Fruit fly (Drosophila melanogaster): ENCODE data around the gene CG44194.
A peak's percentile ranks its signal among the peaks of the same experiment; 100 is the strongest.

CG44194 gene

dm6 chr3R:13012990-13013389 is 15.5 kb upstream of the CG44194 start (continued):
- TF ChIP-seq chm (GFP tag; IDR thresholded peaks at IDR 0.05), result peak; percentile 67
- peak; percentile 48 for TF ChIP-seq Blimp-1 (GFP tag; optimal IDR thresholded peaks at IDR 0.05)
- 0 out of 3 replicates have a peak, but pooled peaks have one; percentile 24 for TF ChIP-seq Opbp (GFP tag; IDR thresholded peaks at IDR 0.05; ENCODE audit: partially characterized antibody)
- TF ChIP-seq CG12391 (tag; optimal IDR thresholded peaks at IDR 0.05), result no peak
- no peak for TF ChIP-seq Chrac-16 (GFP tag; optimal IDR thresholded peaks at IDR 0.05)
- peak; percentile 72 for TF ChIP-seq CG2116 (GFP tag; optimal IDR thresholded peaks at IDR 0.05)
- no peak for TF ChIP-seq CG7372 (GFP tag; IDR thresholded peaks at IDR 0.05)
- TF ChIP-seq CG31441 (GFP tag; IDR thresholded peaks at IDR 0.05), result no peak
- no peak for TF ChIP-seq bcd (GFP tag; optimal IDR thresholded peaks at IDR 0.05)
- TF ChIP-seq dmrt99B (tag; optimal IDR thresholded peaks at IDR 0.05), result no peak
- TF ChIP-seq gce (GFP tag; IDR thresholded peaks at IDR 0.05), result peak; percentile 25; the same call in 1 of the 3 replicates
- TF ChIP-seq hkb (optimal IDR thresholded peaks at IDR 0.05), result no peak
- TF ChIP-seq hkb (GFP tag; IDR thresholded peaks at IDR 0.05), result 0 out of 2 replicates have a peak, but pooled peaks have one; percentile 9
- TF ChIP-seq Lpt (GFP tag; optimal IDR thresholded peaks at IDR 0.05), result no peak
- TF ChIP-seq sens (GFP tag), result peak; percentile 46
- peak; percentile 18 for TF ChIP-seq CG5180 (GFP tag; optimal IDR thresholded peaks at IDR 0.05)
- 0 out of 2 replicates have a peak, but pooled peaks have one; percentile 24 for TF ChIP-seq wdn (GFP tag; IDR thresholded peaks at IDR 0.05)
- TF ChIP-seq amos (GFP tag; IDR thresholded peaks at IDR 0.05; ENCODE audit: partially characterized antibody), result no peak
- no peak for TF ChIP-seq en (GFP tag; optimal IDR thresholded peaks at IDR 0.05)
- TF ChIP-seq CG8290 (GFP tag; optimal IDR thresholded peaks at IDR 0.05), result no peak
- peak in 1 of 2 experiments; percentile 3 for TF ChIP-seq CG8290 (tag; optimal IDR thresholded peaks at IDR 0.05)
- peak; percentile 24 for TF ChIP-seq kni (GFP tag; optimal IDR thresholded peaks at IDR 0.05)
- TF ChIP-seq Elba2 (GFP tag; optimal IDR thresholded peaks at IDR 0.05), result no peak
- TF ChIP-seq BEAF-32 (GFP tag; optimal IDR thresholded peaks at IDR 0.05), result no peak
- TF ChIP-seq Mad (GFP tag; optimal IDR thresholded peaks at IDR 0.05), result no peak
- TF ChIP-seq gsb-n (tag; optimal IDR thresholded peaks at IDR 0.05), result no peak
- TF ChIP-seq CG32767 (GFP tag; IDR thresholded peaks at IDR 0.05), result peak; percentile 58; the same call in 1 of the 2 replicates
- TF ChIP-seq chinmo (GFP tag; IDR thresholded peaks at IDR 0.05; ENCODE audit: partially characterized antibody), result peak; percentile 4; the same call in 1 of the 4 replicates
- TF ChIP-seq GATAe (GFP tag; conservative IDR thresholded peaks at IDR 0.05), result no peak
- TF ChIP-seq Dbx (GFP tag; IDR thresholded peaks at IDR 0.05), result 0 out of 3 replicates have a peak, but pooled peaks have one; percentile 39
- TF ChIP-seq Med (GFP tag), result peak; percentile 74
- no peak for TF ChIP-seq CG5245 (GFP tag; optimal IDR thresholded peaks at IDR 0.05)
- TF ChIP-seq ci (GFP tag; IDR thresholded peaks at IDR 0.05), result peak; percentile 18; the same call in 1 of the 3 replicates
- TF ChIP-seq crol (GFP tag; IDR thresholded peaks at IDR 0.05), result peak; percentile 95
- peak; percentile 48; the same call in 1 of the 2 replicates for TF ChIP-seq rib (GFP tag; IDR thresholded peaks at IDR 0.05)
- TF ChIP-seq CG17385 (GFP tag; optimal IDR thresholded peaks at IDR 0.05), result peak; percentile 3
- no peak for TF ChIP-seq CG1602 (GFP tag; optimal IDR thresholded peaks at IDR 0.05)
- TF ChIP-seq ash1 (GFP tag; optimal IDR thresholded peaks at IDR 0.05), result peak; percentile 54
- TF ChIP-seq tna (GFP tag; IDR thresholded peaks at IDR 0.05; ENCODE audit: partially characterized antibody), result peak; percentile 20; the same call in 1 of the 2 replicates

dm6 chr3R:13012351-13012750 is 14.8 kb upstream of the CG44194 start:
- peak; percentile 78 for TF ChIP-seq ash1 (GFP tag; optimal IDR thresholded peaks at IDR 0.05)
- peak; percentile 55 for TF ChIP-seq HLH54F (GFP tag; optimal IDR thresholded peaks at IDR 0.05)
- TF ChIP-seq CG17385 (GFP tag; optimal IDR thresholded peaks at IDR 0.05), result peak; percentile 41
- TF ChIP-seq Deaf1 (tag; optimal IDR thresholded peaks at IDR 0.05), result peak; percentile 26
- TF ChIP-seq NC2β (GFP tag; optimal IDR thresholded peaks at IDR 0.05), result no peak
- TF ChIP-seq CG13287 (GFP tag; IDR thresholded peaks at IDR 0.05; ENCODE audit: partially characterized antibody), result no peak
- peak; percentile 44 for TF ChIP-seq BtbVII (GFP tag; optimal IDR thresholded peaks at IDR 0.05)
- TF ChIP-seq aop (GFP tag; IDR thresholded peaks at IDR 0.05), result 0 out of 2 replicates have a peak, but pooled peaks have one; percentile 48
- peak; percentile 55 for TF ChIP-seq CG8089 (GFP tag; optimal IDR thresholded peaks at IDR 0.05)
- TF ChIP-seq B-H1 (GFP tag; IDR thresholded peaks at IDR 0.05), result peak; percentile 54; the same call in 2 of the 3 replicates
- peak; percentile 54 for TF ChIP-seq CG13424 (tag; optimal IDR thresholded peaks at IDR 0.05)
- peak; percentile 7; the same call in 1 of the 2 replicates for TF ChIP-seq CG7372 (GFP tag; IDR thresholded peaks at IDR 0.05)
- peak; percentile 62 for TF ChIP-seq Rx (GFP tag; IDR thresholded peaks at IDR 0.05)
- peak; percentile 62 for TF ChIP-seq Ets65A (GFP tag)
- peak; percentile 72 for TF ChIP-seq phol (tag; optimal IDR thresholded peaks at IDR 0.05)
- TF ChIP-seq Sox100B (GFP tag; optimal IDR thresholded peaks at IDR 0.05), result no peak

Measured in whole organism, embryonic.